Fruit fly (Drosophila melanogaster): Measurements from ENCODE around the gene CG34178.

- peak; percentile 70 to 75 for TF ChIP-seq ss (GFP tag; optimal IDR thresholded peaks at IDR 0.05)
- TF ChIP-seq dsx (GFP tag; optimal IDR thresholded peaks at IDR 0.05; ENCODE audit: poor library complexity, severe bottlenecking) = peak; percentile 43
Measured at dm6 chr2L:4458119-4459056, 24.7 kb downstream of the CG34178 start, which contains the start of gene RpL27A.
